Worm (Caenorhabditis elegans): ENCODE results near the gene C31B8.16.

The C31B8.16 gene

ce11 chrV:2884411-2884810 lies 45.4 kb upstream of the C31B8.16 start, which contains the start of gene sre-24:
TSS of gene sre-24 (plus strand) at chrV:2884711.
- TF ChIP-seq pag-3 (tag; optimal IDR thresholded peaks at IDR 0.05; ENCODE audit: borderline replicate concordance) (no peak), ceh-30 (tag; optimal IDR thresholded peaks at IDR 0.05) (no peak), nhr-232 (tag; optimal IDR thresholded peaks at IDR 0.05) (no peak), fkh-10 (GFP tag; optimal IDR thresholded peaks at IDR 0.05) (no peak), dve-1 (tag; optimal IDR thresholded peaks at IDR 0.05) (no peak), rnt-1 (tag; optimal IDR thresholded peaks at IDR 0.05) (no peak), npax-4 (tag; optimal IDR thresholded peaks at IDR 0.05) (no peak), Y22D7AL.16 (tag; optimal IDR thresholded peaks at IDR 0.05) (no peak), pros-1 (tag; optimal IDR thresholded peaks at IDR 0.05) (no peak), unc-86 (tag; optimal IDR thresholded peaks at IDR 0.05) (no peak), elt-2 (tag; optimal IDR thresholded peaks at IDR 0.05) (no peak), che-1 (tag; optimal IDR thresholded peaks at IDR 0.05) (no peak), sox-2 (GFP tag; IDR thresholded peaks at IDR 0.05) (no peak), pax-1 (tag; optimal IDR thresholded peaks at IDR 0.05) (no peak), lin-11 (tag; optimal IDR thresholded peaks at IDR 0.05) (no peak), ztf-16 (tag; optimal IDR thresholded peaks at IDR 0.05) (no peak), C08G9.2 (tag; optimal IDR thresholded peaks at IDR 0.05) (no peak), ceh-48 (tag; optimal IDR thresholded peaks at IDR 0.05) (no peak), ceh-9 (tag; optimal IDR thresholded peaks at IDR 0.05) (no peak)

- no peak for TF ChIP-seq ceh-6 (GFP tag; optimal IDR thresholded peaks at IDR 0.05)
Measured at ce11 chrV:2888265-2888664, 41.6 kb upstream of the C31B8.16 start.

ce11 chrV:2888681-2889080 lies 41.2 kb upstream of the C31B8.16 start, which contains the start of gene srw-4:
TSS of gene srw-4 (minus strand) at chrV:2888781.
- TF ChIP-seq ceh-2 (tag; optimal IDR thresholded peaks at IDR 0.05) = no peak
- TF ChIP-seq tbx-2 (tag; optimal IDR thresholded peaks at IDR 0.05) = no peak
- no peak for TF ChIP-seq ceh-19 (GFP tag; optimal IDR thresholded peaks at IDR 0.05)
- TF ChIP-seq ztf-16 (tag; optimal IDR thresholded peaks at IDR 0.05) = no peak
- TF ChIP-seq unc-3 (GFP tag; conservative IDR thresholded peaks at IDR 0.05) = no peak
- no peak for TF ChIP-seq unc-3 (tag; optimal IDR thresholded peaks at IDR 0.05)
- no peak for TF ChIP-seq rnt-1 (tag; optimal IDR thresholded peaks at IDR 0.05)
- TF ChIP-seq ceh-18 (tag; optimal IDR thresholded peaks at IDR 0.05) = no peak
- no peak for TF ChIP-seq ceh-48 (tag; optimal IDR thresholded peaks at IDR 0.05)
- TF ChIP-seq K02D7.2 (tag; optimal IDR thresholded peaks at IDR 0.05) = no peak
- no peak for TF ChIP-seq madf-2 (tag; optimal IDR thresholded peaks at IDR 0.05)
- TF ChIP-seq fkh-6 (tag; optimal IDR thresholded peaks at IDR 0.05) = no peak
- TF ChIP-seq K09A11.1 (tag; optimal IDR thresholded peaks at IDR 0.05; ENCODE audit: insufficient read depth) = no peak
- no peak for TF ChIP-seq ceh-14 (tag; optimal IDR thresholded peaks at IDR 0.05)
- TF ChIP-seq dmd-4 (tag; optimal IDR thresholded peaks at IDR 0.05; ENCODE audit: borderline replicate concordance) = no peak
- TF ChIP-seq fax-1 (tag; optimal IDR thresholded peaks at IDR 0.05) = no peak
- no peak for TF ChIP-seq elt-2 (tag; optimal IDR thresholded peaks at IDR 0.05)
- no peak for TF ChIP-seq ceh-34 (tag; optimal IDR thresholded peaks at IDR 0.05)
- no peak for TF ChIP-seq Y22D7AL.16 (tag; optimal IDR thresholded peaks at IDR 0.05)
- TF ChIP-seq pqm-1 (tag; optimal IDR thresholded peaks at IDR 0.05) = no peak

- TF ChIP-seq pax-1 (tag; optimal IDR thresholded peaks at IDR 0.05) (no peak), tbx-7 (tag; optimal IDR thresholded peaks at IDR 0.05) (no peak), che-1 (tag; optimal IDR thresholded peaks at IDR 0.05) (no peak), ama-1 (optimal IDR thresholded peaks at IDR 0.05) (no peak), ceh-34 (tag; optimal IDR thresholded peaks at IDR 0.05) (no peak), ceh-6 (GFP tag; optimal IDR thresholded peaks at IDR 0.05) (no peak), odd-2 (tag; optimal IDR thresholded peaks at IDR 0.05) (no peak), npax-4 (tag; optimal IDR thresholded peaks at IDR 0.05) (no peak), ceh-31 (tag; optimal IDR thresholded peaks at IDR 0.05) (no peak), pros-1 (tag; optimal IDR thresholded peaks at IDR 0.05) (no peak), ttx-3 (tag; optimal IDR thresholded peaks at IDR 0.05) (no peak), rnt-1 (tag; optimal IDR thresholded peaks at IDR 0.05) (no peak), ceh-30 (tag; optimal IDR thresholded peaks at IDR 0.05) (no peak), nhr-232 (tag; optimal IDR thresholded peaks at IDR 0.05) (no peak), unc-42 (tag; optimal IDR thresholded peaks at IDR 0.05) (no peak), madf-2 (tag; optimal IDR thresholded peaks at IDR 0.05) (no peak), ceh-14 (tag; optimal IDR thresholded peaks at IDR 0.05) (no peak), unc-3 (GFP tag; conservative IDR thresholded peaks at IDR 0.05) (no peak), unc-3 (tag; optimal IDR thresholded peaks at IDR 0.05) (no peak)
Measured at ce11 chrV:2891927-2892326, 37.9 kb upstream of the C31B8.16 start, which contains the start of gene F37B4.15. TSS of gene F37B4.15 (plus strand) at chrV:2892227.
